Fruit fly (Drosophila melanogaster) whole organism: ENCODE results near the gene CG17652.

Experiments
- CG8478 ChIP-seq: fragments of >200 bp; optimal IDR thresholded peaks from 2 replicates; lab custom pipeline; 2018; ENCODE audit warnings: inconsistent platforms
- pan ChIP-seq: fragments of >200 bp; optimal IDR thresholded peaks from 2 replicates; lab custom pipeline; 2017
- psq ChIP-seq: fragments of >200 bp; optimal IDR thresholded peaks from 2 replicates; lab custom pipeline; 2017

- TF ChIP-seq CG8478 (lab: Kevin White, UChicago) (no peak), pan (lab: Kevin White, UChicago) (no peak), psq (lab: Kevin White, UChicago) (no peak)
Observed at dm6 chr2L:1728620-1728944, 3.6 kb downstream of the CG17652 start, which contains the start of gene Rrp40.
